Worm (Caenorhabditis elegans): ENCODE results near the gene era-1.

DNA sequence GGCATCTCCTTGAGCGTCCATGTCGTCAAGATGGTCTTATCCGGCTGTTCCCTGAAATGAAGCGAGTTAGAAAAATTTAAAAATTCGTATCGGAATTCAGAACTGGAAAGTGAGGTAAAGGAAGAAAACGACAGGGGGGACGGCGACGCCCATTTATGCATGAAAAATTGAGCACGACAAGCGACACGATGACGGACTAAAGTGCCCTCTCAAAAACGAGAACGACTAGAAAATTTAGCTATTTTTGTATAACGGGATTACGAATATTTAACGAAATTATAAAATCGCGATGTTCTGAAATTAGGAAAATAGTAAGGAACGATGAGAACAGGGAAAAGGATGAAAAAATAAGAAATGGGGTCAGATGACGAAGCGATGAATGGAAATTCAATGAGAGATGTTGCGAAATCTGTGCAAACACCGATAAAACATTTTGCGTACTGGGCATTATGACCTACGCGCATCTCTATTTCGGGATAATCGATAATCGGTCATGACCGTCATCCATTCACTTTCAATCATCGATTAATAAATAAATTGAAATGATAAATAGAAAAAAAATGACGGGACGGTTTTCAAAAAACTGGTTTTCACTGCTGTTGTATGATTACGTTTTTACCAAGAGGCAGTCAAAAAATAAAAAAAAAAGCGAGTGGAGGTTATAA is 46.3 kb upstream of the era-1 start, which contains the start of gene snb-1:
- TF ChIP-seq Y22D7AL.16 (tag; optimal IDR thresholded peaks at IDR 0.05) (no peak), madf-2 (tag; optimal IDR thresholded peaks at IDR 0.05) (no peak), hlh-15 (tag; optimal IDR thresholded peaks at IDR 0.05) (no peak)
